Fruit fly (Drosophila melanogaster): Measurements from ENCODE around the gene CG46510.
"Not testable (repeated sequence)": the region's sequence is repeated elsewhere in the genome, so short reads cannot be mapped to it uniquely, and the experiment has no call there.

DNA sequence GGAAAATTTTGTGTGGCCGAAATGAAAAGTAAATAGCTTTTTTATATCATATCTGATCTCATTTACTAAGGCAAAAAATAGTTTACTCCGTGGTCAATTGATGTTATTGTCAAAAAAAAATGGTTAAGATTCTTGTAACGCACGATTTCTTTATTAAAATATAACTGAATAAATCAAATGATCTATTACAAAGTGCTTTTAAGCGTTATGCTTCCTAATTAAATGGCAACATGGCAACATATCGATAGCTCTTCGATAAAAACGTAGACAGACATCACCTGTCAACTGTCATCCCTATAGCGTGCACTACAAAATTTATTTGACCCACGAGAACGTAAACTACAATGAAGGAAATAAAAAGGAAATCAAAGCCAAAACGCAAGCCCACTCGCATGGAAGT lies 24.8 kb upstream of the CG46510 start, which contains the start of gene CG46505:
- not testable (repeated sequence) for TF ChIP-seq fd96Ca (GFP tag; IDR thresholded peaks at IDR 0.05); EcR (GFP tag; optimal IDR thresholded peaks at IDR 0.05); Pif1B (GFP tag; optimal IDR thresholded peaks at IDR 0.05); CG14655 (GFP tag; optimal IDR thresholded peaks at IDR 0.05); gl (tag; optimal IDR thresholded peaks at IDR 0.05); CG15710 (tag; optimal IDR thresholded peaks at IDR 0.05); CG12605 (GFP tag; IDR thresholded peaks at IDR 0.05); CG8301 (tag; optimal IDR thresholded peaks at IDR 0.05); CG10348 (GFP tag; IDR thresholded peaks at IDR 0.05); rn (GFP tag; IDR thresholded peaks at IDR 0.05)

Measured in whole organism, pupa.